Fruit fly (Drosophila melanogaster) whole organism, prepupa: Measurements from ENCODE around the gene CG34313.
A peak's percentile ranks its signal among the peaks of the same experiment; 100 is the strongest.

Experiments used
- Blimp-1 ChIP-seq: fragments of 200-800 bp; sonication (Bioruptor generic); optimal IDR thresholded peaks from 3 replicates; lab custom pipeline; 2017; ENCODE audit warnings: missing biosample characterization, missing genetic modification characterization, mild to moderate bottlenecking, moderate library complexity, missing genetic modification reagents
- CG10669 ChIP-seq: fragments of 200-800 bp; sonication (Bioruptor generic); optimal IDR thresholded peaks from 3 replicates; lab custom pipeline; 2018; ENCODE audit warnings: missing biosample characterization, mild to moderate bottlenecking, missing genetic modification characterization, moderate library complexity
- CG11294 ChIP-seq: fragments of 200-800 bp; sonication (Bioruptor generic); IDR thresholded peaks from 2 replicates; pipeline ENCODE4 v1.3.6; 2022; ENCODE audit warnings: missing biosample characterization, missing genetic modification characterization
- CG11762 ChIP-seq: fragments of 200-800 bp; sonication (Bioruptor generic); optimal IDR thresholded peaks from 3 replicates; lab custom pipeline; 2016; ENCODE audit warnings: missing biosample characterization, missing genetic modification characterization; ENCODE audit not compliant: insufficient read depth
- CG15336 ChIP-seq: fragments of 200-800 bp; sonication (Bioruptor generic); IDR thresholded peaks from 2 replicates; pipeline ENCODE4 v1.3.6; 2022; ENCODE audit warnings: missing biosample characterization, missing genetic modification characterization
- CG1621 ChIP-seq: fragments of 200-800 bp; sonication (Bioruptor generic); optimal IDR thresholded peaks from 3 replicates; lab custom pipeline; 2018; ENCODE audit warnings: missing biosample characterization, mild to moderate bottlenecking, missing genetic modification characterization
- CG3032 ChIP-seq: fragments of 200-800 bp; optimal IDR thresholded peaks from 2 replicates; lab custom pipeline; 2019; ENCODE audit warnings: missing biosample characterization, mild to moderate bottlenecking, missing genetic modification characterization, moderate library complexity
- CG31627 ChIP-seq: fragments of 200-800 bp; sonication (Bioruptor generic); optimal IDR thresholded peaks from 3 replicates; lab custom pipeline; 2016; ENCODE audit warnings: missing biosample characterization, missing genetic modification characterization
- CG4318 ChIP-seq: fragments of 200-800 bp; sonication (Bioruptor generic); optimal IDR thresholded peaks from 3 replicates; lab custom pipeline; 2017; ENCODE audit warnings: missing biosample characterization, mild to moderate bottlenecking, missing genetic modification characterization
- CG6792 ChIP-seq: fragments of 200-800 bp; sonication (Bioruptor generic); optimal IDR thresholded peaks from 3 replicates; lab custom pipeline; 2016; ENCODE audit warnings: missing biosample characterization, missing genetic modification characterization
- CG6854 ChIP-seq: fragments of 200-800 bp; sonication (Bioruptor generic); optimal IDR thresholded peaks from 2 replicates; lab custom pipeline; 2017; ENCODE audit warnings: missing biosample characterization, mild to moderate bottlenecking, missing genetic modification characterization
- CG8319 ChIP-seq: fragments of 200-800 bp; sonication (Bioruptor generic); optimal IDR thresholded peaks from 3 replicates; lab custom pipeline; 2016; ENCODE audit warnings: missing biosample characterization, missing genetic modification characterization
- Eip75B ChIP-seq: fragments of 200-800 bp; sonication (Bioruptor generic); optimal IDR thresholded peaks from 3 replicates; lab custom pipeline; 2016; ENCODE audit warnings: missing biosample characterization, missing genetic modification characterization
- Eip78C ChIP-seq: fragments of 200-800 bp; sonication (Bioruptor generic); peaks from one replicate; lab custom pipeline; 2016; ENCODE audit warnings: missing biosample characterization, missing genetic modification characterization
- Eip93F ChIP-seq: fragments of 200-800 bp; sonication (Bioruptor generic); optimal IDR thresholded peaks from 2 replicates; lab custom pipeline; 2016; ENCODE audit warnings: missing biosample characterization, mild to moderate bottlenecking, missing genetic modification characterization
- Ets21C ChIP-seq: fragments of 200-800 bp; sonication (Bioruptor generic); optimal IDR thresholded peaks from 3 replicates; lab custom pipeline; 2016; ENCODE audit warnings: missing biosample characterization, missing genetic modification characterization
- Hr39 ChIP-seq: fragments of 200-800 bp; sonication (Bioruptor generic); optimal IDR thresholded peaks from 2 replicates; lab custom pipeline; 2016; ENCODE audit warnings: missing biosample characterization, missing genetic modification characterization
- Lpt ChIP-seq: fragments of 200-800 bp; sonication (Bioruptor generic); optimal IDR thresholded peaks from 3 replicates; lab custom pipeline; 2016; ENCODE audit warnings: missing biosample characterization, missing genetic modification characterization
- OdsH ChIP-seq: fragments of 200-800 bp; sonication (Bioruptor generic); optimal IDR thresholded peaks from 3 replicates; lab custom pipeline; 2016; ENCODE audit warnings: missing biosample characterization, missing genetic modification characterization
- Smox ChIP-seq: fragments of 200-800 bp; sonication (Bioruptor generic); optimal IDR thresholded peaks from 3 replicates; lab custom pipeline; 2016; ENCODE audit warnings: missing biosample characterization, missing genetic modification characterization
- Sox102F ChIP-seq: fragments of 200-800 bp; sonication (Bioruptor generic); optimal IDR thresholded peaks from 2 replicates; lab custom pipeline; 2016; ENCODE audit warnings: missing biosample characterization, mild to moderate bottlenecking, missing genetic modification characterization
- Sox14 ChIP-seq: fragments of 200-800 bp; sonication (Bioruptor generic); optimal IDR thresholded peaks from 3 replicates; lab custom pipeline; 2016; ENCODE audit warnings: missing biosample characterization, missing genetic modification characterization
- Sox15 ChIP-seq: fragments of 200-800 bp; sonication (Bioruptor generic); optimal IDR thresholded peaks from 3 replicates; lab custom pipeline; 2016; ENCODE audit warnings: missing biosample characterization, missing genetic modification characterization
- achi ChIP-seq: fragments of 200-800 bp; sonication (Bioruptor generic); optimal IDR thresholded peaks from 3 replicates; lab custom pipeline; 2016; ENCODE audit warnings: missing biosample characterization, missing genetic modification characterization
- cyc ChIP-seq: fragments of 200-800 bp; sonication (Bioruptor generic); optimal IDR thresholded peaks from 3 replicates; lab custom pipeline; 2016; ENCODE audit warnings: missing biosample characterization, missing genetic modification characterization
- dsx ChIP-seq: fragments of 200-800 bp; optimal IDR thresholded peaks from 3 replicates; lab custom pipeline; 2019; ENCODE audit warnings: missing biosample characterization, mild to moderate bottlenecking, missing genetic modification characterization, moderate library complexity; ENCODE audit not compliant: poor library complexity, severe bottlenecking
- eg ChIP-seq: fragments of 200-800 bp; sonication (Bioruptor generic); IDR thresholded peaks from 3 replicates; pipeline ENCODE4 v1.3.6; 2022; ENCODE audit warnings: missing biosample characterization, missing genetic modification characterization
- esn ChIP-seq: fragments of 200-800 bp; sonication (Bioruptor generic); optimal IDR thresholded peaks from 2 replicates; lab custom pipeline; 2016; ENCODE audit warnings: missing biosample characterization, mild to moderate bottlenecking, missing genetic modification characterization, moderate library complexity
- fd59A ChIP-seq: fragments of 200-800 bp; sonication (Bioruptor generic); optimal IDR thresholded peaks from 2 replicates; lab custom pipeline; 2017; ENCODE audit warnings: missing biosample characterization, mild to moderate bottlenecking, missing genetic modification characterization, missing genetic modification reagents
- fkh ChIP-seq: fragments of 200-800 bp; sonication (Bioruptor generic); optimal IDR thresholded peaks from 3 replicates; lab custom pipeline; 2017; ENCODE audit warnings: missing biosample characterization, mild to moderate bottlenecking, missing genetic modification characterization, moderate library complexity
- lz ChIP-seq: fragments of 200-800 bp; sonication (Bioruptor generic); optimal IDR thresholded peaks from 3 replicates; lab custom pipeline; 2016; ENCODE audit warnings: missing biosample characterization, missing genetic modification characterization
- net ChIP-seq: fragments of 200-800 bp; sonication (Bioruptor generic); optimal IDR thresholded peaks from 3 replicates; lab custom pipeline; 2016; ENCODE audit warnings: missing biosample characterization, missing genetic modification characterization
- pdm3 ChIP-seq: fragments of 200-800 bp; sonication (Bioruptor generic); optimal IDR thresholded peaks from 3 replicates; lab custom pipeline; 2016; ENCODE audit warnings: missing biosample characterization, missing genetic modification characterization
- salr ChIP-seq, 2 experiments: fragments of 200-800 bp; sonication (Bioruptor generic); optimal IDR thresholded peaks; 3 replicates each; lab custom pipeline; 2016 to 2018; ENCODE audit warnings: missing biosample characterization in 2 of 2, missing genetic modification characterization in 2 of 2, mild to moderate bottlenecking in 1 of 2
- spab ChIP-seq: fragments of 200-800 bp; sonication (Bioruptor generic); optimal IDR thresholded peaks from 2 replicates; lab custom pipeline; 2017; ENCODE audit warnings: missing biosample characterization, mild to moderate bottlenecking, missing genetic modification characterization, missing genetic modification reagents
- ss ChIP-seq, 2 experiments: fragments of 200-800 bp; sonication (Bioruptor generic); optimal IDR thresholded peaks; 2 replicates in 1 of 2; 3 replicates in 1 of 2; lab custom pipeline; 2017 to 2018; ENCODE audit warnings: mild to moderate bottlenecking in 2 of 2, missing biosample characterization in 2 of 2, missing genetic modification characterization in 2 of 2, moderate library complexity in 1 of 2
- svp ChIP-seq: fragments of 200-800 bp; sonication (Bioruptor generic); peaks from one replicate; lab custom pipeline; 2016; ENCODE audit warnings: missing biosample characterization, missing genetic modification characterization
- vri ChIP-seq: fragments of 200-800 bp; sonication (Bioruptor generic); optimal IDR thresholded peaks from 3 replicates; lab custom pipeline; 2016; ENCODE audit warnings: missing biosample characterization, mild to moderate bottlenecking, missing genetic modification characterization

Gene CG34313

DNA sequence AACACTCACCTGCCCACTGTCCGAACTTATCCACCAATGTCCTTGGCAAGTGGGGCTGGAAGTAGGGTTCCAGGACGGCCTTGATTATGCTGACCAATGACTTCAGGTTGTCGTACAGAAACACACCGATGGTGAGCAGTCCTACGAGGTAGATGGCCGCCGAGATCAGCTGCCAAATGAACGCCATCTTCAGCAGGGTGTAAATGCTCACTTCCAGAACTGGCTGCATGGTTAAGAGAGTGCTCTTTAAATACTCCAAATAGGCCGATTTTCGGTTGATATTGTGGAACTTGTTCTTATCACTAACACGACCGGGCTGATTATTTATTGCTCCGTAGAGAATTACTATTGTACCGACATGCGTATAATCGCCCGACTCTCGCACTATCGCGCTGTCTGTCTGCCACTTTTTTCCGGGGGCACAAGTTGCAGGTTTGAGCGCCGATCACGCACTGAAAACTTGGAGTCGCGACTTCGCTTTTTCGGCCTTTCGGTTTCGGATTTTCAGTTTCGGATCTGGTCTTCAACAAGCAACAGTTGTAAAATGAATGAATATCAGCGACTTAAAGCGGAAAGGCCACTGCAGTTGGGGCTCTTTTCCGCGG, 32.5 kb upstream of the CG34313 start:
- TF ChIP-seq svp (GFP tag; lab: Kevin White, UChicago) (no peak), fd59A (GFP tag; lab: Kevin White, UChicago) (no peak), CG3032 (tag; lab: Kevin White, UChicago) (no peak), achi (no peak), Ets21C (GFP tag; lab: Kevin White, UChicago) (no peak), OdsH (GFP tag; lab: Kevin White, UChicago) (no peak), ss (GFP tag; optimal IDR thresholded peaks at IDR 0.05; lab: Kevin White, UChicago) (peak in 1 of 2 experiments; percentile 15), Sox14 (GFP tag; lab: Kevin White, UChicago) (no peak), vri (GFP tag; lab: Kevin White, UChicago) (no peak), CG15336 (GFP tag; lab: Robert Waterston, UW) (peak; percentile 24; the same call in 1 of the 2 replicates)

DNA sequence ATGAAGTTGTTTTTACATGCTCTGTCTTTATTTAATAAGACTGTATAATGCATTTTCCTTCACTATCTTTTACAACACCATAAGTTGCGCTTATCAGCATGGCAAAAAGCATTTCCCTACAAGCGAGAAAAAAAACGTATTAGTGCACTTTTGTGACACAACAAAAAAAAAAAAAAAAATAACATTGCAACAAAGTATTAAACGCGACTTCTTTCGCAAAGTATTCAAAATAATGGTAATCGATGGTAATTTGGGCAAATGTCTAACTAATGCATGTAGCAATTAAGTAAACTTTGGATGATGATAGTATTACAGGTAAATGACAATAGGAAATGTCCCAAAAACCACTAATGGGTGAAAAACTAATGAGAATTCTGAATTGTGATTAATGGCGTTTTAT, 31.4 kb upstream of the CG34313 start:
- no peak for TF ChIP-seq net (GFP tag; lab: Kevin White, UChicago)
- no peak for TF ChIP-seq CG6854
- TF ChIP-seq dsx (GFP tag; lab: Kevin White, UChicago) = peak; percentile 67
- no peak for TF ChIP-seq pdm3

DNA sequence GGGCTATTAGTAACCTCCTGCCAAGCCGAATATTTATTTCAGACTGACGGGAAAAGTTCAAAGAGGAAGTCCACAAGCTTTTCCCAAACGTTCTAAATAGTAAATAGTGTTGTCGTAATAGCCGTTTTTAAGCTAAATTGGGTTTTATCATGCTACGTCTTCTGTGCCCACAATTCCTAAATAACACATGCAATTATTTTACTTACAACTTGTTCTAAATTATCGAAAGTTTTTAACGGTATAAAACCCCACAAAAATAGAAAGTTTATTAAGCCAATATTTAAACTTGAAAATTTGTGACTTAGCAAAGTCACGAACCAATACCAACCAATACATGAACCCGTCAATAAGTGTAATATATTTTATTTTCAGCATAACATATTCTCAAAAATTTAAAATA, 30.6 kb upstream of the CG34313 start, which contains the start of gene CG13284:
Gene CG13284 (minus strand): TSS at position 47 of the 400 bp plus-strand sequence.
- TF ChIP-seq Smox (GFP tag; lab: Kevin White, UChicago) = no peak
- TF ChIP-seq cyc (GFP tag; lab: Kevin White, UChicago) = no peak
- no peak for TF ChIP-seq Eip75B
- TF ChIP-seq ss (GFP tag; optimal IDR thresholded peaks at IDR 0.05; lab: Kevin White, UChicago) = no peak
- no peak for TF ChIP-seq achi
- no peak for TF ChIP-seq CG8319 (GFP tag; lab: Kevin White, UChicago)
- no peak for TF ChIP-seq CG11762 (GFP tag; lab: Kevin White, UChicago)
- TF ChIP-seq esn (GFP tag; lab: Kevin White, UChicago) = no peak
- TF ChIP-seq Lpt (GFP tag; lab: Kevin White, UChicago) = no peak
- TF ChIP-seq svp (GFP tag; lab: Kevin White, UChicago) = no peak
- TF ChIP-seq vri (GFP tag; lab: Kevin White, UChicago) = no peak
- TF ChIP-seq lz = no peak
- TF ChIP-seq CG4318 (GFP tag; lab: Kevin White, UChicago) = no peak
- TF ChIP-seq pdm3 = no peak
- no peak for TF ChIP-seq Eip93F (GFP tag; lab: Kevin White, UChicago)
- TF ChIP-seq spab (GFP tag; lab: Kevin White, UChicago) = no peak
- TF ChIP-seq Sox15 (GFP tag; lab: Kevin White, UChicago) = no peak
- no peak for TF ChIP-seq CG10669
- TF ChIP-seq eg (GFP tag; lab: Robert Waterston, UW) = no peak
- TF ChIP-seq CG1621 (tag; lab: Kevin White, UChicago) = no peak

DNA sequence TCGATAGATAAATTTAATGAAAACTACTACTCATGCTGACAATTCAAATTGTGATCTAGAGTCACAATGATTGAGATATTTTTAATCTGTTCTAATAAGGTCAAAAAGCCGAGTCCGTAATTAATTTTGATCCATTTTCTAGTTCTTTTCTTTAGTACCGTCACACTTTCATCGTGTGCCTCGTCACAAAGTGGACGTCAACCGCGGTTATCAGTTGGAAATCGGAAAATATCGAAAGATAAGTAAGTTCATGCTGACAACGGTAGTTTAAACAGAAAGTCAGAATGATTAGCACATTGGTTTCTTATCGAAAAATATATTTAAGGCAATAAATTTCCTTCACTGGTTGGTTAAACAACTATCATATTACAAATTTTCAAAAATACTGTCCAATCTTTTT, 28.9 kb upstream of the CG34313 start:
- no peak for TF ChIP-seq CG31627 (GFP tag; lab: Kevin White, UChicago)
- no peak for TF ChIP-seq Ets21C (GFP tag; lab: Kevin White, UChicago)
- TF ChIP-seq Sox102F = no peak
- TF ChIP-seq CG6854 = no peak
- TF ChIP-seq, all 60 proteins: peak for 0

DNA sequence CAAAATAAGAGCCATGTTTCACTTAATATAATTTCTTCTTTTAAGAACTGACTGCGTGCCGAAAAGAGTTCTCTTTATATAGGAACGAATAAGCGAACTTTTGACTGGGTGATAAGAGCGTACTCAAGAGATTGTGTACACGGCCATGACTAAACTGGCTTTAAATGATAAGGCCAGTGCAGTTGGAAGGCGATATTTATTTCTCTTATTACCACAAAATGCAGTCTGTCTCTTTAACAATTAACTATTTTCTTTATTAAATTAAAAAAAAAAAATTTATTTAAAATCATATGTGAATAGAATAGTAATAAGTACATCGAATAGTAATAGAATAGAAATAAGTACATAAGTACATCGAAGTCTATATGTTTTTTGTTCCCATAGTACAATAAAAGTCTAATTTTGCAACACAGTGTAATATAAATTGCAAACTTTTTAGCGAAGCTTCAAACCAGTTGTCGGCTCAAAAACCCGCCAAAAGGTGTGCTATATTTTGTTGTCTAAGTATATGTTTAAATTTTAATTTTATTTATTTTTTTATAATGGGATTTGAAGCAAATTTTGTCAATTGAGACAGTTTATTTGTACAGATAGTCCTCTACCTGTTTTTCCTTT, 26.9 kb upstream of the CG34313 start, which contains the start of gene CG31810:
Gene CG31810 (minus strand): TSS at position 51 of the 615 bp plus-strand sequence.
- no peak for TF ChIP-seq Blimp-1 (GFP tag; lab: Kevin White, UChicago)
- TF ChIP-seq Sox14 (GFP tag; lab: Kevin White, UChicago) = no peak
- TF ChIP-seq Hr39 = no peak
- TF ChIP-seq salr (GFP tag; optimal IDR thresholded peaks at IDR 0.05; lab: Kevin White, UChicago) = no peak
- peak; percentile 36 for TF ChIP-seq Eip78C (GFP tag; lab: Kevin White, UChicago)
- 0 out of 2 replicates have a peak, but pooled peaks have one; percentile 20 for TF ChIP-seq CG15336 (GFP tag; lab: Robert Waterston, UW)
- TF ChIP-seq CG11294 (GFP tag; lab: Robert Waterston, UW) = no peak
- TF ChIP-seq fkh (GFP tag; lab: Kevin White, UChicago) = no peak
- TF ChIP-seq CG6792 (GFP tag; lab: Kevin White, UChicago) = no peak
- TF ChIP-seq eg (GFP tag; lab: Robert Waterston, UW) = no peak
